Worm (Caenorhabditis elegans): Measurements from ENCODE around the gene clec-167.

DNA sequence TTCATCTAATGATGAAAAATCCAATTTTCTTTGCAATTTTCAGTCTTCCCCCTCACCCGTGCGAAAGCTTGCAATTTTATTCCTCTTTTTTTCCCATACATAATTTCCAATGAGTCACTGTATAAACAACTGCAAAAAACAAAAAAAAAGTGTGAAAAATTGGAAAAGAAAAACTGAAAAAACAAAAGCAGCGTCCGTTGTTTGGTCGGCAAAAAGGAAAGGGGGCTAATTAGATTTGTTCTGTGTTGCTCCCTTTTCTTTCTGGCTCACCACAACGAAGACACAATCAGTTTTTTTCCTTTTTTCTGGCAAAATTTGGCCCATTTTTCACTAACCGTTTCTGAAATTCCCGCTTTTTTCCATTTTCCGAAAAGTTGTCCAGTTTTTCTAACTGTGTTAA lies 43.2 kb downstream of the clec-167 start:
- TF ChIP-seq him-1 (tag; optimal IDR thresholded peaks at IDR 0.05) (no peak), dao-5 (tag; optimal IDR thresholded peaks at IDR 0.05) (no peak)
